Worm (Caenorhabditis elegans): ENCODE measurements around the gene Y39A1A.27.

The Y39A1A.27 gene

DNA sequence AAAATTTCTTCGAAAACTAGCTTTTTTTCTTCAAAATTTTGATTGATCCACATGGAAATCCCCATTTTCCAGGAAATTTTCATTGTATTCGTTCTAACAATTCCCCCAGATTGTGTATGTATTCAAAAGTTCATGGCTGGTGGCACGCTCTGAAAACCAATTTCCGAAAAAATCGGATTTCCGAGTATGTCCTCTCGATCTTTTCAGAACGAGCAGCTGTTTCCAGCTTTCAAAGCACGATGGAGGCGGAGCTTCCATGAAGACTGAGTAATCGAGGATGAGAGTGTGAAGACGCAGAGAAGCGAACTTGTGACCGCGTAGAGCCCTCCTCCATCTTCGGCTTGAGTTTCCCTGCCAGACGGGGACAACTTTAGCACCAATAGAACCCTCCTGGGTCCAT is 34.4 kb upstream of the Y39A1A.27 start (continued):
- TF ChIP-seq swsn-7 (tag; optimal IDR thresholded peaks at IDR 0.05) (peak; percentile 13), efl-1 (optimal IDR thresholded peaks at IDR 0.05) (no peak), efl-1 (GFP tag; optimal IDR thresholded peaks at IDR 0.05 in 1 of 2) (no peak), unc-130 (tag; optimal IDR thresholded peaks at IDR 0.05) (no peak), ets-5 (GFP tag; IDR thresholded peaks at IDR 0.05) (no peak), C34B4.2 (tag; optimal IDR thresholded peaks at IDR 0.05) (no peak), ceh-90 (tag; optimal IDR thresholded peaks at IDR 0.05) (no peak), fkh-8 (tag; optimal IDR thresholded peaks at IDR 0.05) (peak; percentile 98), skn-1 (tag; optimal IDR thresholded peaks at IDR 0.05) (no peak)

DNA sequence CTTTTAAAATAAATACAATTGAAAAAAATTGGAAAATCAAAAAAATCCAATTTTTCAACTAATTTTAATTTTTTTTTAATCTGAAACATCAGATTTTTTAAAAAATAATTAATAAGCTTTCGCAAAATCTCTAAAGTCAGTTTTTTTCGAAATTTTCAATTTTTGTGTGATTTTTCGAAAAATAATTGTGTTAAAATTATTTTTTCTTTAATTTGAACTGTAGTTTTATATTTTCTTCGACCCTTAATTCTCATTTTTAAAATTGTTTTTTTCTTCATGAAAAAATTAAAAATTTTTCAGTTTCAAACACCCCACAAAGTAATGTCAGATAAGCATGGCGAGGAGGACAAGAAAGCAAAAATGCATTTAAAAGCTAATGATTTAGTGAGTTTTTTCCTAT is 33.7 kb upstream of the Y39A1A.27 start, which contains the start of gene rabx-5:
rabx-5 (plus strand) TSS at position 301 of the 400 bp plus-strand sequence.
- TF ChIP-seq nhr-84 (tag; optimal IDR thresholded peaks at IDR 0.05) (no peak), pax-3 (tag; optimal IDR thresholded peaks at IDR 0.05) (no peak), unc-62 (GFP tag; optimal IDR thresholded peaks at IDR 0.05) (no peak), lsy-2 (tag; optimal IDR thresholded peaks at IDR 0.05) (no peak), lir-3 (tag; optimal IDR thresholded peaks at IDR 0.05; ENCODE audit: poor library complexity) (no peak), nhr-11 (tag; optimal IDR thresholded peaks at IDR 0.05) (no peak), lin-15B (tag; optimal IDR thresholded peaks at IDR 0.05) (no peak), ama-1 (optimal IDR thresholded peaks at IDR 0.05) (no peak)

DNA sequence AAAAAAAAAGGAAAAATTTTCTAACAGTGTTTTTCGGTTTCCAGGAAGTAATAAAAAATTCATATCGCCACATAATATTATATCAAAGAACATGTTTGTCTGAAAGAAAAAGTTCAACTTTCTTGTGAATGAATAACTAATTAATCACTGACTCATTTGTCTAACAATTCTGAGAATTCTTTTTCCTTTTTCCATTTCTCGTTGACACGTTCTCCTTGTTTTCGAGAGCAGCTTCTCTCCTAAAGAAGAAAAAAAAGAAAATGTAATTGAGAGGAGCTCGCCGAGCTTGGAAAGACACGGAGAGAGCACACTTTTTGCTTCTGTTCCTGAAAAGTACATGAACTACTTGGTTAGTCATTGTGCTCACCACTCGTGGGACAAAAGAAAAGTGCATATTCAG is 30.6 kb upstream of the Y39A1A.27 start:
- no peak for TF ChIP-seq mdl-1 (tag; optimal IDR thresholded peaks at IDR 0.05)
- no peak for TF ChIP-seq nhr-12 (tag; optimal IDR thresholded peaks at IDR 0.05)
- TF ChIP-seq zip-4 (GFP tag; optimal IDR thresholded peaks at IDR 0.05), result no peak
- TF ChIP-seq fkh-8 (tag; optimal IDR thresholded peaks at IDR 0.05), result peak; percentile 54
- peak; percentile 41 for TF ChIP-seq nhr-71 (tag; optimal IDR thresholded peaks at IDR 0.05)
- no peak for TF ChIP-seq mef-2 (tag; optimal IDR thresholded peaks at IDR 0.05)
- peak; percentile 51 for TF ChIP-seq unc-86 (tag; optimal IDR thresholded peaks at IDR 0.05)
- no peak for TF ChIP-seq pag-3 (tag; optimal IDR thresholded peaks at IDR 0.05; ENCODE audit: borderline replicate concordance, insufficient read depth)
- TF ChIP-seq egl-13 (tag; optimal IDR thresholded peaks at IDR 0.05), result peak; percentile 13
- peak; percentile 36 for TF ChIP-seq nhr-47 (tag; optimal IDR thresholded peaks at IDR 0.05)
- no peak for TF ChIP-seq efl-1 (optimal IDR thresholded peaks at IDR 0.05)
- TF ChIP-seq efl-1 (GFP tag; optimal IDR thresholded peaks at IDR 0.05 in 1 of 2), result peak in 1 of 2 experiments; percentile 86
- no peak for TF ChIP-seq lsy-2 (tag; optimal IDR thresholded peaks at IDR 0.05)
- peak; percentile 69 for TF ChIP-seq dsc-1 (tag; optimal IDR thresholded peaks at IDR 0.05)

DNA sequence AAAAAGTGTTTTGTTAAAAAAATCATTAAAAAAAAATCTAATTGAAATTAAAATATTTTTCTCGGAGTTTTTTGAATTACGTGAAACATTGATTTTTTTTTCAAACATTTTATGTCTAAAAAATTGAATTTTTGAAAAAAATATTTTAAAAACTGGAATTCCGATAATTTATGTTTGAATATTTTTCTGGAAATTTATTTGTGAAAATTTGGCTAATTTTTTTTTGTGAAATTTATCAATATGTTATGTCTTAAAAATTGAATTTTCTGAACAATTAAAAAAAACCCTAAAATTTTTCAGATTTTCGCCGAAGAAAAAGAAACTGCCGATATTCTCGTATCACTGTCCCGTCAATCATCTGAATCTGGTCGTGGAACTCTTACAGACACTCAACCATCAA is 26.4 kb upstream of the Y39A1A.27 start, which contains the start of gene Y39A1A.24:
Y39A1A.24 (plus strand) TSS at position 301 of the 400 bp plus-strand sequence.
- TF ChIP-seq ces-1 (GFP tag; optimal IDR thresholded peaks at IDR 0.05) (no peak), egl-13 (tag; optimal IDR thresholded peaks at IDR 0.05) (no peak), fkh-10 (GFP tag; optimal IDR thresholded peaks at IDR 0.05) (no peak), Y116A8C.19 (tag; optimal IDR thresholded peaks at IDR 0.05; ENCODE audit: borderline replicate concordance) (no peak), sptf-1 (tag; optimal IDR thresholded peaks at IDR 0.05) (no peak), snpc-4 (tag; optimal IDR thresholded peaks at IDR 0.05) (no peak), pax-3 (tag; optimal IDR thresholded peaks at IDR 0.05) (no peak), F16B12.6 (tag; optimal IDR thresholded peaks at IDR 0.05) (no peak), swsn-7 (tag; optimal IDR thresholded peaks at IDR 0.05) (no peak)

DNA sequence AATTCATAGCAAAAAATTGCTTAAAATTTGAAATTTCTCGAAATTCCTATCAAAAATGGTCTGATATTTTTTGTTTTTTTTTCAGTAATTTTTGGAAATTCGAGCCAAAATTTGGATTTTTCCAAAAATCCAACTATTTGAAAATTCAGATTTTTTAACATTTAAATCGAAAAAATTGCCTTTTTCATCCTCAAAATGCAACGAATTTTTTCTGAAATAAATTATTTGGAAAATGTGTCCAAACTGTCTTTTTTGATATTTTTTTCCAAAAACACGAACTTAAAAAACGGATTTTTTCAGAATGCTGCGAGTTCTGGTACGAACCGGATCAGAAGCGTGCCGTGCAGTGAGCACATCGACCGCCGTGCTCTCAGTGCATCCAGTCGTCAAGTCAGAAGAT is 23.6 kb upstream of the Y39A1A.27 start, which contains the start of gene mrpl-22:
mrpl-22 (plus strand) TSS at position 301 of the 400 bp plus-strand sequence.
- TF ChIP-seq C16A3.4 (tag; optimal IDR thresholded peaks at IDR 0.05), result no peak
- no peak for TF ChIP-seq nhr-71 (tag; optimal IDR thresholded peaks at IDR 0.05)
- TF ChIP-seq pax-3 (tag; optimal IDR thresholded peaks at IDR 0.05), result no peak
- no peak for TF ChIP-seq nhr-11 (tag; optimal IDR thresholded peaks at IDR 0.05)
- TF ChIP-seq efl-1 (optimal IDR thresholded peaks at IDR 0.05), result no peak
- TF ChIP-seq efl-1 (GFP tag; optimal IDR thresholded peaks at IDR 0.05 in 1 of 2), result no peak

All from whole organism, L1 larva.